Worm (Caenorhabditis elegans) whole organism, L1 larva: ENCODE results near the gene clec-57.

ENCODE experiments used
- F16B12.6 ChIP-seq: fragments of 150-350 bp; optimal IDR thresholded peaks from 2 replicates; lab custom pipeline; 2014; ENCODE audit warnings: missing biosample characterization, missing genetic modification characterization
- egl-27 ChIP-seq, 2 experiments: fragments of 150-350 bp in 1 of 2; sonication (generic microtip); optimal IDR thresholded peaks; 3 replicates each; lab custom pipeline; 2017 to 2018; ENCODE audit warnings: missing biosample characterization in 2 of 2, missing genetic modification characterization in 2 of 2, missing genetic modification reagents in 2 of 2
- elt-3 ChIP-seq, 6 experiments: fragments of 150-350 bp in 1 of 6; sonication (generic microtip); optimal IDR thresholded peaks; 2 replicates each; lab custom pipeline; 2017 to 2018; ENCODE audit warnings: missing biosample characterization in 6 of 6, missing genetic modification characterization in 6 of 6, inconsistent platforms in 1 of 6
- fkh-10 ChIP-seq: sonication (generic microtip); optimal IDR thresholded peaks from 2 replicates; lab custom pipeline; 2017; ENCODE audit warnings: missing biosample characterization, missing genetic modification reagents, missing genetic modification characterization
- irx-1 ChIP-seq: sonication (generic microtip); optimal IDR thresholded peaks from 2 replicates; lab custom pipeline; 2016; ENCODE audit warnings: missing genetic modification characterization, missing compliant biosample characterization
- nhr-28 ChIP-seq: fragments of 150-350 bp; optimal IDR thresholded peaks from 2 replicates; lab custom pipeline; 2014; ENCODE audit warnings: missing biosample characterization, missing genetic modification characterization
- skn-1 ChIP-seq: fragments of 150-350 bp; optimal IDR thresholded peaks from 2 replicates; lab custom pipeline; 2014; ENCODE audit warnings: missing biosample characterization, missing genetic modification characterization
- sptf-1 ChIP-seq: fragments of 150-350 bp; optimal IDR thresholded peaks from 2 replicates; lab custom pipeline; 2014; ENCODE audit warnings: missing biosample characterization, missing genetic modification characterization
- zag-1 ChIP-seq: fragments of 150-350 bp; optimal IDR thresholded peaks from 2 replicates; lab custom pipeline; 2014; ENCODE audit warnings: missing biosample characterization, missing genetic modification characterization

DNA sequence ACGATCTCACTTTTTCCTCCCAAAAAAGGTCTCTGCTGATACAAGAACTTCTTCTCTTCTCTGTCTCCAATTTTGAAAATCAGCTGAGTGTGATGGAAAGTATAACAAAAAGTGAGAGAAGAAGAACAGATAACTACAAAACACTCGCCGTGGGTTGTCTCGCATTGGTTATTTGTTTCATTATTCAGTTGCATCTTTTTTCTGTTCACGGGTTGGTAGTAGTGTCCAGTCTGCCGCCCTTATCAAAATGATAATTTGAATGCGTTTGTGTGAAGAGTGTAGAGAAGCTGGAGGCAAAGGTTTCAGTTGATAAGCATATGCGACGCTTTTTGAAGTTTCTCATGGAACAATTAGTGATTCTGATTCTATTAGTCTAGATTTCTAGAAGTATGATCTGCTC is 34.0 kb downstream of the clec-57 start:
- TF ChIP-seq irx-1 (tag; lab: Kevin White, UChicago) (no peak), skn-1 (tag; lab: Kevin White, UChicago) (no peak), sptf-1 (tag; lab: Kevin White, UChicago) (no peak), zag-1 (tag; lab: Kevin White, UChicago) (no peak), elt-3 (tag; optimal IDR thresholded peaks at IDR 0.05; lab: Kevin White, UChicago) (peak in 1 of 6 experiments; percentile 42), nhr-28 (tag; lab: Kevin White, UChicago) (no peak), F16B12.6 (no peak), fkh-10 (GFP tag; lab: Kevin White, UChicago) (no peak), egl-27 (tag; optimal IDR thresholded peaks at IDR 0.05; lab: Kevin White, UChicago) (no peak)
